Fruit fly (Drosophila melanogaster) Kc167 (cell line): Measurements from ENCODE around the gene CG7201.

Experiments used
- Myc ChIP-seq: fragments of >200 bp; optimal IDR thresholded peaks from 2 replicates; lab custom pipeline; 2017; ENCODE audit warnings: missing external identifiers
- Sin3A ChIP-seq: fragments of >200 bp; optimal IDR thresholded peaks from 2 replicates; lab custom pipeline; 2018; ENCODE audit warnings: missing external identifiers
- h ChIP-seq: fragments of >200 bp; optimal IDR thresholded peaks from 3 replicates; lab custom pipeline; 2018; ENCODE audit warnings: missing external identifiers
- insv ChIP-seq: fragments of >200 bp; optimal IDR thresholded peaks from 3 replicates; lab custom pipeline; 2018; ENCODE audit warnings: missing external identifiers
- psq ChIP-seq: fragments of >200 bp; optimal IDR thresholded peaks from 2 replicates; lab custom pipeline; 2017; ENCODE audit warnings: missing external identifiers
- ttk ChIP-seq: sonication (Bioruptor generic); optimal IDR thresholded peaks from 2 replicates; lab custom pipeline; 2017; ENCODE audit warnings: missing external identifiers

dm6 chr3L:8306880-8307279 lies 11.8 kb upstream of the CG7201 start, which contains the start of gene Gr66a:
- TF ChIP-seq h (lab: Kevin White, UChicago) (no peak), Sin3A (lab: Kevin White, UChicago) (no peak), psq (lab: Kevin White, UChicago) (no peak), ttk (lab: Kevin White, UChicago) (no peak), insv (lab: Kevin White, UChicago) (no peak), Myc (lab: Kevin White, UChicago) (no peak)
